Worm (Caenorhabditis elegans): ENCODE data around the gene grl-19.

Gene grl-19

ce11 chrIV:218252-218651 is 34.1 kb downstream of the grl-19 start, which contains the start of gene prdx-6:
Gene prdx-6, plus strand, starts transcription at chrIV:218552.
- no peak for TF ChIP-seq ama-1 (optimal IDR thresholded peaks at IDR 0.05)
- TF ChIP-seq Y5F2A.4 (GFP tag; optimal IDR thresholded peaks at IDR 0.05), result no peak
- no peak for TF ChIP-seq mdt-29 (GFP tag; IDR thresholded peaks at IDR 0.05)
- TF ChIP-seq ces-1 (GFP tag; optimal IDR thresholded peaks at IDR 0.05), result no peak
- no peak for TF ChIP-seq dmd-8 (GFP tag; IDR thresholded peaks at IDR 0.05)
- TF ChIP-seq mxl-2 (GFP tag; conservative IDR thresholded peaks at IDR 0.05), result no peak
- TF ChIP-seq nhr-25 (tag; optimal IDR thresholded peaks at IDR 0.05; ENCODE audit: borderline replicate concordance, insufficient read depth), result no peak
- no peak for TF ChIP-seq F26F4.8 (GFP tag; conservative IDR thresholded peaks at IDR 0.05)
- no peak for TF ChIP-seq F10B5.3 (tag; optimal IDR thresholded peaks at IDR 0.05)
- no peak for TF ChIP-seq gei-8 (GFP tag; optimal IDR thresholded peaks at IDR 0.05)
- no peak for TF ChIP-seq fkh-10 (GFP tag; optimal IDR thresholded peaks at IDR 0.05)
- no peak for TF ChIP-seq nhr-48 (tag; optimal IDR thresholded peaks at IDR 0.05)
- TF ChIP-seq T20F7.1 (GFP tag; optimal IDR thresholded peaks at IDR 0.05), result no peak
- no peak for TF ChIP-seq lin-39 (tag; optimal IDR thresholded peaks at IDR 0.05)
- TF ChIP-seq ztf-11 (tag; optimal IDR thresholded peaks at IDR 0.05), result no peak
- TF ChIP-seq ZK546.5 (tag; optimal IDR thresholded peaks at IDR 0.05), result no peak
- TF ChIP-seq dpl-1 (GFP tag; optimal IDR thresholded peaks at IDR 0.05), result no peak
- no peak for TF ChIP-seq F49E8.2 (tag; optimal IDR thresholded peaks at IDR 0.05; ENCODE audit: borderline replicate concordance)
- no peak for TF ChIP-seq ceh-62 (tag; optimal IDR thresholded peaks at IDR 0.05)
- no peak for TF ChIP-seq zag-1 (tag; optimal IDR thresholded peaks at IDR 0.05)

- TF ChIP-seq egl-43 (GFP tag; IDR thresholded peaks at IDR 0.05), result no peak
- TF ChIP-seq F26F4.8 (GFP tag; conservative IDR thresholded peaks at IDR 0.05), result no peak
- TF ChIP-seq dmd-6 (GFP tag; IDR thresholded peaks at IDR 0.05), result peak; percentile 84
- TF ChIP-seq mdt-29 (GFP tag; IDR thresholded peaks at IDR 0.05), result no peak
- peak in 1 of 2 experiments; percentile 50 for TF ChIP-seq mdl-1 (tag; optimal IDR thresholded peaks at IDR 0.05)
- TF ChIP-seq pha-4 (GFP tag; IDR thresholded peaks at IDR 0.05), result no peak
- TF ChIP-seq pha-4 (tag; optimal IDR thresholded peaks at IDR 0.05), result no peak
- TF ChIP-seq mxl-3 (GFP tag; optimal IDR thresholded peaks at IDR 0.05), result no peak
- TF ChIP-seq ceh-28 (tag; optimal IDR thresholded peaks at IDR 0.05), result no peak
- TF ChIP-seq ama-1 (optimal IDR thresholded peaks at IDR 0.05), result no peak
- TF ChIP-seq ZK337.2 (GFP tag; IDR thresholded peaks at IDR 0.05), result no peak
- no peak for TF ChIP-seq madf-5 (GFP tag; IDR thresholded peaks at IDR 0.05)
- TF ChIP-seq ceh-44 (GFP tag; IDR thresholded peaks at IDR 0.05), result no peak
- TF ChIP-seq tag-97 (GFP tag; IDR thresholded peaks at IDR 0.05), result no peak
- no peak for TF ChIP-seq snpc-4 (tag; optimal IDR thresholded peaks at IDR 0.05)
- no peak for TF ChIP-seq F49E8.2 (tag; optimal IDR thresholded peaks at IDR 0.05; ENCODE audit: borderline replicate concordance)
- no peak for TF ChIP-seq lim-7 (GFP tag; IDR thresholded peaks at IDR 0.05)
- TF ChIP-seq D1046.2 (GFP tag; IDR thresholded peaks at IDR 0.05), result no peak
- no peak for TF ChIP-seq tra-1 (GFP tag; IDR thresholded peaks at IDR 0.05)
- peak; percentile 64 for TF ChIP-seq nhr-102 (tag; optimal IDR thresholded peaks at IDR 0.05)
- TF ChIP-seq lsy-2 (tag; optimal IDR thresholded peaks at IDR 0.05), result peak in 1 of 2 experiments; percentile 56
- TF ChIP-seq hif-1 (tag; optimal IDR thresholded peaks at IDR 0.05), result no peak
- TF ChIP-seq attf-4 (tag; optimal IDR thresholded peaks at IDR 0.05), result no peak
- TF ChIP-seq fos-1 (tag; optimal IDR thresholded peaks at IDR 0.05), result no peak
- peak; percentile 62 for TF ChIP-seq hlh-30 (tag; optimal IDR thresholded peaks at IDR 0.05; ENCODE audit: insufficient read depth)
- TF ChIP-seq gei-8 (GFP tag; optimal IDR thresholded peaks at IDR 0.05), result no peak
- no peak for TF ChIP-seq daf-16 (GFP tag; optimal IDR thresholded peaks at IDR 0.05)
- TF ChIP-seq daf-16 (tag; optimal IDR thresholded peaks at IDR 0.05), result peak; percentile 96
- TF ChIP-seq ceh-82 (tag; optimal IDR thresholded peaks at IDR 0.05), result no peak
- no peak for TF ChIP-seq R02D3.7 (tag; optimal IDR thresholded peaks at IDR 0.05)
- no peak for TF ChIP-seq F37D6.2 (tag; optimal IDR thresholded peaks at IDR 0.05)
- TF ChIP-seq ZK546.5 (tag; optimal IDR thresholded peaks at IDR 0.05), result no peak
- no peak for TF ChIP-seq nhr-237 (tag; optimal IDR thresholded peaks at IDR 0.05)
- no peak for TF ChIP-seq zip-2 (tag; optimal IDR thresholded peaks at IDR 0.05)
- TF ChIP-seq jun-1 (tag; optimal IDR thresholded peaks at IDR 0.05), result no peak
- TF ChIP-seq spr-3 (GFP tag; optimal IDR thresholded peaks at IDR 0.05), result no peak
- 0 out of 2 replicates have a peak, but pooled peaks have one; percentile 27 for TF ChIP-seq hmg-1.1 (GFP tag; IDR thresholded peaks at IDR 0.05)
Observed at ce11 chrIV:210591-210990, 41.8 kb downstream of the grl-19 start.
